Fruit fly (Drosophila melanogaster): ENCODE data around the gene CG13312.

DNA sequence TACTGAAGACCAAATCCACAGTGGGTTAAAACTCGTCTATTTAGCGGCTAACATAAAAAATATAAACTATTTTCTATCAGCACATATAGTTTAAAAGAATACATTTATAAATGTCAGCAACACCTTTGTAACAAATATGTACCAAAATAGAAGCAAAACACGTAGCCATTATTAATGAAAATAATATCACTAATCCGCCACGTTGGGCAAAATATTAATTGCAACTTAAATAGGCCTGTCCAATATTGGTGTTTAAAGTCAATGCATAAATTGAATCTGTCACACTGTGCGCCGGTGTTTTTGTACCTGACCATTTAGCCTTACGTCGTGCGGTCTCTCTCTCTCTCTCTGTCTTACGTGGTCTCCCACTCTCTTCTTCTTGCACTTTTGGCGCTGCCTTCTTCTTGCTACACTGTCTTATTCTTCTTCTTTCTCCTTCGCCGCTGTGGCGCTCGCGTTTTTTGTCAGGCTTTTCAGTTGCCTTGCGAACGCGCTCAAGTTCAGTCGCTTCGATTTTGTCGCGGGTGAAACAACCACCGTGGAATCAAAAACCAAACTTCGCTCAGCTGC, 41.0 kb downstream of the CG13312 start:
- TF ChIP-seq vfl (GFP tag; optimal IDR thresholded peaks at IDR 0.05) (peak; percentile 97), CG16863 (GFP tag; optimal IDR thresholded peaks at IDR 0.05) (peak; percentile 98), Asciz (GFP tag; optimal IDR thresholded peaks at IDR 0.05) (peak; percentile 96), Poxn (GFP tag; IDR thresholded peaks at IDR 0.05) (peak; percentile 83), Nf-YC (tag; optimal IDR thresholded peaks at IDR 0.05) (peak; percentile 91), phol (tag; optimal IDR thresholded peaks at IDR 0.05) (peak; percentile 98), ssp (GFP tag; IDR thresholded peaks at IDR 0.05) (peak; percentile 93), CG14710 (tag; optimal IDR thresholded peaks at IDR 0.05) (peak; percentile 97), insv (GFP tag; optimal IDR thresholded peaks at IDR 0.05) (peak; percentile 51 to 78)
